Fruit fly (Drosophila melanogaster) whole organism, embryonic: ENCODE results near the gene cold.

ENCODE experiments used
- Aef1 ChIP-seq: fragments of 200-800 bp; sonication (Bioruptor generic); IDR thresholded peaks from 3 replicates; pipeline ENCODE4 v1.3.6; 2022; ENCODE audit warnings: missing biosample characterization, missing genetic modification characterization
- B-H2 ChIP-seq: fragments of 200-800 bp; sonication (Bioruptor generic); optimal IDR thresholded peaks from 2 replicates; lab custom pipeline; 2018; ENCODE audit warnings: missing biosample characterization, mild to moderate bottlenecking, missing genetic modification characterization
- CG10147 ChIP-seq: fragments of 200-800 bp; sonication (Bioruptor generic); optimal IDR thresholded peaks from 2 replicates; lab custom pipeline; 2019; ENCODE audit warnings: missing biosample characterization, mild to moderate bottlenecking, missing genetic modification characterization, moderate library complexity
- CG11247 ChIP-seq: fragments of 200-800 bp; sonication (Bioruptor generic); IDR thresholded peaks from 2 replicates; pipeline ENCODE4 v1.3.6; 2022; ENCODE audit warnings: missing biosample characterization, missing genetic modification characterization
- CG11398 ChIP-seq: fragments of 200-800 bp; sonication (Bioruptor generic); optimal IDR thresholded peaks from 2 replicates; lab custom pipeline; 2016; ENCODE audit warnings: missing biosample characterization, missing genetic modification characterization
- CG12391 ChIP-seq: fragments of 200-800 bp; sonication (Bioruptor generic); optimal IDR thresholded peaks from 3 replicates; lab custom pipeline; 2018; ENCODE audit warnings: missing biosample characterization, mild to moderate bottlenecking, missing genetic modification characterization, moderate library complexity
- CG12942 ChIP-seq: fragments of 200-800 bp; sonication (Bioruptor generic); optimal IDR thresholded peaks from 3 replicates; lab custom pipeline; 2016; ENCODE audit warnings: missing biosample characterization, missing genetic modification characterization
- CG15479 ChIP-seq: fragments of 200-800 bp; sonication (Bioruptor generic); optimal IDR thresholded peaks from 3 replicates; lab custom pipeline; 2019; ENCODE audit warnings: missing biosample characterization, mild to moderate bottlenecking, missing genetic modification characterization, moderate library complexity
- CG1603 ChIP-seq: fragments of 200-800 bp; sonication (Bioruptor generic); optimal IDR thresholded peaks from 2 replicates; lab custom pipeline; 2019; ENCODE audit warnings: missing biosample characterization, mild to moderate bottlenecking, missing genetic modification characterization, moderate library complexity
- CG18599 ChIP-seq: fragments of 200-800 bp; sonication (Bioruptor generic); optimal IDR thresholded peaks from 3 replicates; lab custom pipeline; 2017; ENCODE audit warnings: missing biosample characterization, missing genetic modification characterization, mild to moderate bottlenecking, moderate library complexity, missing genetic modification reagents
- CG31365 ChIP-seq: fragments of 200-800 bp; sonication (Bioruptor generic); optimal IDR thresholded peaks from 2 replicates; lab custom pipeline; 2018; ENCODE audit warnings: missing biosample characterization, mild to moderate bottlenecking, missing genetic modification characterization
- CG3163 ChIP-seq: fragments of 200-800 bp; sonication (Bioruptor generic); optimal IDR thresholded peaks from 3 replicates; lab custom pipeline; 2016; ENCODE audit warnings: missing biosample characterization, missing genetic modification characterization
- CG32532 ChIP-seq: fragments of 200-800 bp; sonication (Bioruptor generic); IDR thresholded peaks from 2 replicates; pipeline ENCODE4 v1.3.6; 2022; ENCODE audit warnings: missing biosample characterization, missing genetic modification characterization
- CG33557 ChIP-seq: fragments of 200-800 bp; sonication (Bioruptor generic); optimal IDR thresholded peaks from 2 replicates; lab custom pipeline; 2019; ENCODE audit warnings: missing biosample characterization, mild to moderate bottlenecking, missing genetic modification characterization, moderate library complexity
- CG43689 ChIP-seq: fragments of 200-800 bp; sonication (Bioruptor generic); IDR thresholded peaks from 2 replicates; pipeline ENCODE4 v1.3.6; 2022; ENCODE audit warnings: missing biosample characterization, missing genetic modification characterization
- CG4730 ChIP-seq: fragments of 200-800 bp; sonication (Bioruptor generic); IDR thresholded peaks from 2 replicates; pipeline ENCODE4 v1.3.6; 2022; ENCODE audit warnings: missing biosample characterization, missing genetic modification characterization
- CG5180 ChIP-seq: fragments of 200-800 bp; sonication (Bioruptor generic); optimal IDR thresholded peaks from 3 replicates; lab custom pipeline; 2017; ENCODE audit warnings: missing biosample characterization, missing genetic modification characterization, mild to moderate bottlenecking, moderate library complexity, missing genetic modification reagents
- CG7963 ChIP-seq: fragments of 200-800 bp; sonication (Bioruptor generic); IDR thresholded peaks from 3 replicates; pipeline ENCODE4 v1.3.6; 2022; ENCODE audit warnings: missing biosample characterization, missing genetic modification characterization; ENCODE audit not compliant: partially characterized antibody
- CG7987 ChIP-seq: fragments of 200-800 bp; sonication (Bioruptor generic); optimal IDR thresholded peaks from 2 replicates; lab custom pipeline; 2018; ENCODE audit warnings: missing biosample characterization, mild to moderate bottlenecking, missing genetic modification characterization, moderate library complexity
- CG9797 ChIP-seq: fragments of 200-800 bp; sonication (Bioruptor generic); optimal IDR thresholded peaks from 3 replicates; lab custom pipeline; 2018; ENCODE audit warnings: missing biosample characterization, mild to moderate bottlenecking, missing genetic modification characterization
- D19A ChIP-seq: fragments of 200-800 bp; optimal IDR thresholded peaks from 3 replicates; lab custom pipeline; 2019; ENCODE audit warnings: missing biosample characterization, mild to moderate bottlenecking, missing genetic modification characterization, moderate library complexity
- Eip74EF ChIP-seq, 2 experiments: fragments of 200-800 bp in 1 of 2; fragments of >200 bp in 1 of 2; sonication (Bioruptor generic) in 1 of 2; optimal IDR thresholded peaks; 2 replicates each; lab custom pipeline; 2017 to 2019; ENCODE audit warnings: missing biosample characterization in 2 of 2, missing genetic modification characterization in 2 of 2, mild to moderate bottlenecking in 1 of 2, moderate library complexity in 1 of 2
- Fer1 ChIP-seq: fragments of 200-800 bp; sonication (Bioruptor generic); optimal IDR thresholded peaks from 2 replicates; lab custom pipeline; 2017; ENCODE audit warnings: missing biosample characterization, mild to moderate bottlenecking, missing genetic modification characterization
- HHEX ChIP-seq: fragments of 200-800 bp; sonication (Bioruptor generic); optimal IDR thresholded peaks from 3 replicates; lab custom pipeline; 2017; ENCODE audit warnings: missing biosample characterization, mild to moderate bottlenecking, missing genetic modification characterization, missing genetic modification reagents
- HLH3B ChIP-seq: fragments of 200-800 bp; sonication (Bioruptor generic); IDR thresholded peaks from 2 replicates; pipeline ENCODE4 v1.3.6; 2022; ENCODE audit warnings: missing biosample characterization, missing genetic modification characterization
- Hmr ChIP-seq: fragments of 200-800 bp; sonication (Bioruptor generic); optimal IDR thresholded peaks from 3 replicates; lab custom pipeline; 2017; ENCODE audit warnings: mild to moderate bottlenecking, missing biosample characterization, missing genetic modification reagents, missing genetic modification characterization
- Hr51 ChIP-seq, 2 experiments: fragments of 200-800 bp; sonication (Bioruptor generic); optimal IDR thresholded peaks; 2 replicates in 1 of 2; 3 replicates in 1 of 2; lab custom pipeline; 2016 to 2018; ENCODE audit warnings: missing biosample characterization in 2 of 2, missing genetic modification characterization in 2 of 2, mild to moderate bottlenecking in 1 of 2, moderate library complexity in 1 of 2
- Hr78 ChIP-seq, 2 experiments: fragments of 200-800 bp in 1 of 2; fragments of >200 bp in 1 of 2; sonication (Bioruptor generic) in 1 of 2; optimal IDR thresholded peaks; 2 replicates each; lab custom pipeline; 2017 to 2019; ENCODE audit warnings: missing biosample characterization in 2 of 2, missing genetic modification characterization in 2 of 2, mild to moderate bottlenecking in 1 of 2, moderate library complexity in 1 of 2
- Lhr ChIP-seq: fragments of 200-800 bp; sonication (Bioruptor generic); optimal IDR thresholded peaks from 3 replicates; lab custom pipeline; 2017; ENCODE audit warnings: mild to moderate bottlenecking, missing biosample characterization, missing genetic modification reagents, missing genetic modification characterization
- Neu2 ChIP-seq: fragments of 200-800 bp; sonication (Bioruptor generic); optimal IDR thresholded peaks from 3 replicates; lab custom pipeline; 2016; ENCODE audit warnings: missing biosample characterization, missing genetic modification characterization, borderline replicate concordance
- Nf-YC ChIP-seq: fragments of 200-800 bp; optimal IDR thresholded peaks from 3 replicates; lab custom pipeline; 2019; ENCODE audit warnings: missing biosample characterization, mild to moderate bottlenecking, missing genetic modification characterization, moderate library complexity
- PHDP ChIP-seq: fragments of 200-800 bp; sonication (Bioruptor generic); optimal IDR thresholded peaks from 3 replicates; lab custom pipeline; 2018; ENCODE audit warnings: missing biosample characterization, mild to moderate bottlenecking, missing genetic modification characterization, moderate library complexity
- Rx ChIP-seq: fragments of 200-800 bp; sonication (Bioruptor generic); IDR thresholded peaks from 2 replicates; pipeline ENCODE4 v1.3.6; 2022; ENCODE audit warnings: missing biosample characterization, missing genetic modification characterization
- chinmo ChIP-seq: fragments of 200-800 bp; sonication (Bioruptor generic); IDR thresholded peaks from 4 replicates; pipeline ENCODE4 v1.3.6; 2022; ENCODE audit warnings: missing biosample characterization, missing genetic modification characterization; ENCODE audit not compliant: partially characterized antibody
- corto ChIP-seq: fragments of 200-800 bp; sonication (Bioruptor generic); optimal IDR thresholded peaks from 2 replicates; lab custom pipeline; 2016; ENCODE audit warnings: missing biosample characterization, mild to moderate bottlenecking, missing genetic modification characterization, moderate library complexity
- crol ChIP-seq: fragments of 200-800 bp; sonication (Bioruptor generic); IDR thresholded peaks from 2 replicates; pipeline ENCODE4 v1.3.6; 2022; ENCODE audit warnings: missing biosample characterization, missing genetic modification characterization
- dan ChIP-seq: fragments of 200-800 bp; sonication (Bioruptor generic); IDR thresholded peaks from 2 replicates; pipeline ENCODE4 v1.3.6; 2022; ENCODE audit warnings: missing biosample characterization, missing genetic modification characterization
- ham ChIP-seq: fragments of 200-800 bp; sonication (Bioruptor generic); IDR thresholded peaks from 2 replicates; pipeline ENCODE4 v1.3.6; 2022; ENCODE audit warnings: missing biosample characterization, missing genetic modification characterization
- kah ChIP-seq: fragments of 200-800 bp; sonication (Bioruptor generic); optimal IDR thresholded peaks from 2 replicates; lab custom pipeline; 2018; ENCODE audit warnings: missing biosample characterization, mild to moderate bottlenecking, missing genetic modification characterization
- ken ChIP-seq: fragments of 200-800 bp; sonication (Bioruptor generic); IDR thresholded peaks from 3 replicates; pipeline ENCODE4 v1.3.6; 2022; ENCODE audit warnings: missing biosample characterization, missing genetic modification characterization
- odd ChIP-seq: fragments of 200-800 bp; sonication (Bioruptor generic); optimal IDR thresholded peaks from 2 replicates; lab custom pipeline; 2017; ENCODE audit warnings: missing biosample characterization, mild to moderate bottlenecking, missing genetic modification characterization
- pho ChIP-seq: fragments of 200-800 bp; sonication (Bioruptor generic); optimal IDR thresholded peaks from 2 replicates; lab custom pipeline; 2016; ENCODE audit warnings: missing biosample characterization, missing genetic modification characterization
- repo ChIP-seq: fragments of 200-800 bp; sonication (Bioruptor generic); optimal IDR thresholded peaks from 2 replicates; lab custom pipeline; 2016; ENCODE audit warnings: missing biosample characterization, missing genetic modification characterization
- row ChIP-seq: fragments of 200-800 bp; sonication (Bioruptor generic); IDR thresholded peaks from 3 replicates; pipeline ENCODE4 v1.3.6; 2022; ENCODE audit warnings: missing biosample characterization, missing genetic modification characterization
- sim ChIP-seq: fragments of 200-800 bp; sonication (Bioruptor generic); IDR thresholded peaks from 2 replicates; pipeline ENCODE4 v1.3.6; 2022; ENCODE audit warnings: missing biosample characterization, missing genetic modification characterization
- slou ChIP-seq: fragments of 200-800 bp; sonication (Bioruptor generic); optimal IDR thresholded peaks from 3 replicates; lab custom pipeline; 2016; ENCODE audit warnings: missing biosample characterization, missing genetic modification characterization
- tgo ChIP-seq: fragments of 200-800 bp; sonication (Bioruptor generic); IDR thresholded peaks from 3 replicates; pipeline ENCODE4 v1.3.6; 2022; ENCODE audit warnings: missing biosample characterization, missing genetic modification characterization
- tio ChIP-seq: fragments of 200-800 bp; sonication (Bioruptor generic); optimal IDR thresholded peaks from 2 replicates; lab custom pipeline; 2017; ENCODE audit warnings: missing biosample characterization, missing genetic modification characterization, inconsistent platforms
- tna ChIP-seq: fragments of 200-800 bp; sonication (Bioruptor generic); IDR thresholded peaks from 2 replicates; pipeline ENCODE4 v1.3.6; 2022; ENCODE audit warnings: missing biosample characterization, missing genetic modification characterization; ENCODE audit not compliant: partially characterized antibody
- twi ChIP-seq: fragments of 200-800 bp; optimal IDR thresholded peaks from 2 replicates; lab custom pipeline; 2019; ENCODE audit warnings: missing biosample characterization, mild to moderate bottlenecking, missing genetic modification characterization, moderate library complexity

The cold gene

dm6 chr2L:552432-552929 is 21.6 kb upstream of the cold start, which contains the start of gene Ets21C (continued):
- no peak for TF ChIP-seq Hmr
- TF ChIP-seq dan (GFP tag; lab: Robert Waterston, UW) = no peak
- TF ChIP-seq Nf-YC = peak; percentile 54
- TF ChIP-seq D19A (tag; lab: Kevin White, UChicago) = no peak
- no peak for TF ChIP-seq PHDP (tag; lab: Kevin White, UChicago)
- no peak for TF ChIP-seq CG43689 (GFP tag; lab: Robert Waterston, UW)
- no peak for TF ChIP-seq CG4730 (GFP tag; lab: Robert Waterston, UW)
- peak; percentile 59; the same call in 1 of the 2 replicates for TF ChIP-seq CG32532
- TF ChIP-seq Lhr (GFP tag; lab: Kevin White, UChicago) = no peak
- TF ChIP-seq CG7987 (GFP tag; lab: Kevin White, UChicago) = no peak
- TF ChIP-seq CG11247 = no peak
- no peak for TF ChIP-seq corto (GFP tag; lab: Kevin White, UChicago)
- TF ChIP-seq Hr51 (GFP tag; optimal IDR thresholded peaks at IDR 0.05; lab: Kevin White, UChicago) = no peak
- peak; percentile 88; the same call in 2 of the 4 replicates for TF ChIP-seq chinmo
- TF ChIP-seq slou (GFP tag; lab: Kevin White, UChicago) = no peak
- TF ChIP-seq kah = no peak
- no peak for TF ChIP-seq CG10147 (GFP tag; lab: Kevin White, UChicago)
- TF ChIP-seq tio = no peak
- no peak for TF ChIP-seq Rx (GFP tag; lab: Robert Waterston, UW)
- TF ChIP-seq crol (GFP tag; lab: Robert Waterston, UW) = peak; percentile 90
- TF ChIP-seq tna (GFP tag; lab: Robert Waterston, UW) = no peak
- TF ChIP-seq CG31365 = no peak
- TF ChIP-seq CG33557 (GFP tag; lab: Kevin White, UChicago) = no peak
- no peak for TF ChIP-seq twi (tag; lab: Kevin White, UChicago)
- TF ChIP-seq CG15479 (GFP tag; lab: Kevin White, UChicago) = no peak
- TF ChIP-seq ken (GFP tag; lab: Robert Waterston, UW) = no peak
- no peak for TF ChIP-seq odd (GFP tag; lab: Kevin White, UChicago)
- TF ChIP-seq HLH3B (GFP tag; lab: Robert Waterston, UW) = no peak
- TF ChIP-seq Neu2 (GFP tag; lab: Kevin White, UChicago) = no peak
- TF ChIP-seq pho (GFP tag; lab: Kevin White, UChicago) = no peak
- no peak for TF ChIP-seq CG3163
- TF ChIP-seq CG1603 (tag; lab: Kevin White, UChicago) = no peak
- TF ChIP-seq sim (GFP tag; lab: Robert Waterston, UW) = no peak
- no peak for TF ChIP-seq CG9797 (GFP tag; lab: Kevin White, UChicago)
- TF ChIP-seq repo (GFP tag; lab: Kevin White, UChicago) = no peak
- no peak for TF ChIP-seq Aef1 (GFP tag; lab: Robert Waterston, UW)
- peak in 1 of 2 experiments; percentile 40 for TF ChIP-seq Eip74EF (GFP tag; optimal IDR thresholded peaks at IDR 0.05; lab: Kevin White, UChicago)
- no peak for TF ChIP-seq HHEX (GFP tag; lab: Kevin White, UChicago)
- TF ChIP-seq Fer1 (GFP tag; lab: Kevin White, UChicago) = peak; percentile 70
- peak in 1 of 2 experiments; percentile 95 for TF ChIP-seq Hr78 (GFP tag; optimal IDR thresholded peaks at IDR 0.05; lab: Kevin White, UChicago)
- no peak for TF ChIP-seq CG11398 (GFP tag; lab: Kevin White, UChicago)
- 0 out of 3 replicates have a peak, but pooled peaks have one; percentile 13 for TF ChIP-seq row (GFP tag; lab: Robert Waterston, UW)
- no peak for TF ChIP-seq tgo (GFP tag; lab: Robert Waterston, UW)
- TF ChIP-seq ham (GFP tag; lab: Robert Waterston, UW) = no peak
- no peak for TF ChIP-seq CG7963 (GFP tag; lab: Robert Waterston, UW)
- TF ChIP-seq CG12391 (tag; lab: Kevin White, UChicago) = no peak
- no peak for TF ChIP-seq CG5180 (GFP tag; lab: Kevin White, UChicago)
- peak; percentile 34 for TF ChIP-seq CG18599 (GFP tag; lab: Kevin White, UChicago)
- no peak for TF ChIP-seq CG12942 (GFP tag; lab: Kevin White, UChicago)
- TF ChIP-seq B-H2 = no peak
